Fruit fly (Drosophila melanogaster) whole organism, embryonic: ENCODE measurements around the gene ph-d.
A peak's percentile ranks its signal among the peaks of the same experiment; 100 is the strongest.

Experiments used
- Awh ChIP-seq: fragments of 200-800 bp; sonication (Bioruptor generic); IDR thresholded peaks from 2 replicates; pipeline ENCODE4, ENCODE4 v1.3.6; 2022; ENCODE audit warnings: missing biosample characterization, missing genetic modification characterization
- C15 ChIP-seq: fragments of 200-800 bp; sonication (Bioruptor generic); IDR thresholded peaks from 3 replicates; pipeline ENCODE4 v1.3.6; 2022; ENCODE audit warnings: missing biosample characterization, missing genetic modification characterization
- CG10209 ChIP-seq: fragments of 200-800 bp; sonication (Bioruptor generic); optimal IDR thresholded peaks from 3 replicates; lab custom pipeline; 2017; ENCODE audit warnings: missing biosample characterization, mild to moderate bottlenecking, missing genetic modification characterization, missing genetic modification reagents
- CG12769 ChIP-seq: fragments of 200-800 bp; sonication (Bioruptor generic); optimal IDR thresholded peaks from 2 replicates; lab custom pipeline; 2019; ENCODE audit warnings: missing biosample characterization, mild to moderate bottlenecking, missing genetic modification characterization, moderate library complexity
- CG13296 ChIP-seq: fragments of 200-800 bp; sonication (Bioruptor generic); optimal IDR thresholded peaks from 3 replicates; lab custom pipeline; 2018; ENCODE audit warnings: missing biosample characterization, mild to moderate bottlenecking, missing genetic modification characterization
- CG1603 ChIP-seq: fragments of 200-800 bp; sonication (Bioruptor generic); optimal IDR thresholded peaks from 2 replicates; lab custom pipeline; 2019; ENCODE audit warnings: missing biosample characterization, mild to moderate bottlenecking, missing genetic modification characterization, moderate library complexity
- CG17829 ChIP-seq: fragments of 200-800 bp; optimal IDR thresholded peaks from 2 replicates; lab custom pipeline; 2019; ENCODE audit warnings: missing biosample characterization, mild to moderate bottlenecking, missing genetic modification characterization, moderate library complexity
- CG18011 ChIP-seq: fragments of 200-800 bp; sonication (Bioruptor generic); optimal IDR thresholded peaks from 2 replicates; lab custom pipeline; 2017; ENCODE audit warnings: missing biosample characterization, missing genetic modification characterization, mild to moderate bottlenecking, moderate library complexity, missing genotype
- CG2120 ChIP-seq: fragments of 200-800 bp; sonication (Bioruptor generic); optimal IDR thresholded peaks from 3 replicates; lab custom pipeline; 2016; ENCODE audit warnings: missing biosample characterization, missing genetic modification characterization
- CG31224 ChIP-seq: fragments of 200-800 bp; sonication (Bioruptor generic); IDR thresholded peaks from 2 replicates; pipeline ENCODE4 v1.3.6; 2022; ENCODE audit warnings: missing biosample characterization, missing genetic modification characterization
- CG33213 ChIP-seq: fragments of 200-800 bp; sonication (Bioruptor generic); optimal IDR thresholded peaks from 3 replicates; lab custom pipeline; 2016; ENCODE audit warnings: missing biosample characterization, missing genetic modification characterization
- CG6689 ChIP-seq: fragments of 200-800 bp; sonication (Bioruptor generic); IDR thresholded peaks from 2 replicates; pipeline ENCODE4 v1.3.6; 2022; ENCODE audit warnings: missing biosample characterization, missing genetic modification characterization
- CG7271 ChIP-seq: fragments of 200-800 bp; sonication (Bioruptor generic); optimal IDR thresholded peaks from 2 replicates; lab custom pipeline; 2018; ENCODE audit warnings: missing biosample characterization, mild to moderate bottlenecking, missing genetic modification characterization, moderate library complexity
- CG8924 ChIP-seq: fragments of 200-800 bp; optimal IDR thresholded peaks from 3 replicates; lab custom pipeline; 2019; ENCODE audit warnings: missing biosample characterization, mild to moderate bottlenecking, missing genetic modification characterization, moderate library complexity
- Chrac-16 ChIP-seq: fragments of 200-800 bp; sonication (Bioruptor generic); optimal IDR thresholded peaks from 3 replicates; lab custom pipeline; 2016; ENCODE audit warnings: missing biosample characterization, missing genetic modification characterization
- Dip2 ChIP-seq: fragments of 200-800 bp; sonication (Bioruptor generic); IDR thresholded peaks from 2 replicates; pipeline ENCODE4 v1.3.6; 2022; ENCODE audit warnings: missing biosample characterization, missing genetic modification characterization
- Ets65A ChIP-seq: fragments of 200-800 bp; sonication (Bioruptor generic); peaks from one replicate; lab custom pipeline; 2016; ENCODE audit warnings: missing biosample characterization, missing genetic modification characterization
- Hmr ChIP-seq: fragments of 200-800 bp; sonication (Bioruptor generic); optimal IDR thresholded peaks from 3 replicates; lab custom pipeline; 2017; ENCODE audit warnings: mild to moderate bottlenecking, missing biosample characterization, missing genetic modification reagents, missing genetic modification characterization
- Hr39 ChIP-seq: fragments of >200 bp; optimal IDR thresholded peaks from 2 replicates; lab custom pipeline; 2017
- Hr51 ChIP-seq, 2 experiments: fragments of 200-800 bp; sonication (Bioruptor generic); optimal IDR thresholded peaks; 2 replicates in 1 of 2; 3 replicates in 1 of 2; lab custom pipeline; 2016 to 2018; ENCODE audit warnings: missing biosample characterization in 2 of 2, missing genetic modification characterization in 2 of 2, mild to moderate bottlenecking in 1 of 2, moderate library complexity in 1 of 2
- Hsf ChIP-seq: fragments of 200-800 bp; sonication (Bioruptor generic); optimal IDR thresholded peaks from 3 replicates; lab custom pipeline; 2016; ENCODE audit warnings: missing biosample characterization, missing genetic modification characterization
- Lpt ChIP-seq: fragments of >200 bp; optimal IDR thresholded peaks from 2 replicates; lab custom pipeline; 2018; ENCODE audit warnings: missing biosample characterization, missing genetic modification characterization
- MBD-R2 ChIP-seq: fragments of 200-800 bp; sonication (Bioruptor generic); IDR thresholded peaks from 2 replicates; pipeline ENCODE4 v1.3.6; 2022; ENCODE audit warnings: missing biosample characterization, missing genetic modification characterization
- Med ChIP-seq: fragments of 200-800 bp; sonication (Bioruptor generic); peaks from one replicate; lab custom pipeline; 2016; ENCODE audit warnings: missing biosample characterization, missing genetic modification characterization, mild to moderate bottlenecking, inconsistent platforms, moderate library complexity
- NC2α ChIP-seq: fragments of 200-800 bp; sonication (Bioruptor generic); optimal IDR thresholded peaks from 2 replicates; lab custom pipeline; 2016; ENCODE audit warnings: missing biosample characterization, missing genetic modification characterization
- Spps ChIP-seq: fragments of 200-800 bp; sonication (Bioruptor generic); optimal IDR thresholded peaks from 2 replicates; lab custom pipeline; 2018; ENCODE audit warnings: missing biosample characterization, mild to moderate bottlenecking, missing genetic modification characterization
- Sry-δ ChIP-seq: fragments of 200-800 bp; sonication (Bioruptor generic); optimal IDR thresholded peaks from 2 replicates; lab custom pipeline; 2016; ENCODE audit warnings: missing biosample characterization, missing genetic modification characterization
- Tbp ChIP-seq: fragments of >200 bp; optimal IDR thresholded peaks from 2 replicates; lab custom pipeline; 2018; ENCODE audit warnings: missing biosample characterization, missing genetic modification characterization
- Xrp1 ChIP-seq: fragments of 200-800 bp; sonication (Bioruptor generic); IDR thresholded peaks from 2 replicates; pipeline ENCODE4 v1.3.6; 2022; ENCODE audit warnings: missing biosample characterization, missing genetic modification characterization
- ac ChIP-seq: fragments of 200-800 bp; sonication (Bioruptor generic); optimal IDR thresholded peaks from 3 replicates; lab custom pipeline; 2017; ENCODE audit warnings: missing biosample characterization, mild to moderate bottlenecking, missing genetic modification characterization
- ara ChIP-seq: fragments of 200-800 bp; sonication (Bioruptor generic); IDR thresholded peaks from 2 replicates; pipeline ENCODE4 v1.3.6; 2022; ENCODE audit warnings: missing biosample characterization, missing genetic modification characterization
- ato ChIP-seq: fragments of 200-800 bp; sonication (Bioruptor generic); IDR thresholded peaks from 2 replicates; pipeline ENCODE4 v1.3.6; 2022; ENCODE audit warnings: missing biosample characterization, missing genetic modification characterization; ENCODE audit not compliant: partially characterized antibody
- croc ChIP-seq: fragments of 200-800 bp; sonication (Bioruptor generic); conservative IDR thresholded peaks from 3 replicates; pipeline ENCODE4 v1.3.6; 2022; ENCODE audit warnings: missing biosample characterization, missing genetic modification characterization
- dan ChIP-seq: fragments of 200-800 bp; sonication (Bioruptor generic); IDR thresholded peaks from 2 replicates; pipeline ENCODE4 v1.3.6; 2022; ENCODE audit warnings: missing biosample characterization, missing genetic modification characterization
- gsb-n ChIP-seq: fragments of 200-800 bp; sonication (Bioruptor generic); optimal IDR thresholded peaks from 3 replicates; lab custom pipeline; 2018; ENCODE audit warnings: missing biosample characterization, mild to moderate bottlenecking, missing genetic modification characterization
- kah ChIP-seq: fragments of 200-800 bp; sonication (Bioruptor generic); optimal IDR thresholded peaks from 2 replicates; lab custom pipeline; 2018; ENCODE audit warnings: missing biosample characterization, mild to moderate bottlenecking, missing genetic modification characterization
- lmd ChIP-seq: fragments of 200-800 bp; sonication (Bioruptor generic); IDR thresholded peaks from 2 replicates; pipeline ENCODE4 v1.3.6; 2022; ENCODE audit warnings: missing biosample characterization, missing genetic modification characterization
- nerfin-2 ChIP-seq: fragments of 200-800 bp; sonication (Bioruptor generic); IDR thresholded peaks from 2 replicates; pipeline ENCODE4 v1.3.6; 2022; ENCODE audit warnings: missing biosample characterization, missing genetic modification characterization; ENCODE audit not compliant: partially characterized antibody
- prd ChIP-seq, 3 experiments: fragments of >200 bp in 2 of 3; fragments of 200-800 bp in 1 of 3; sonication (Bioruptor generic) in 1 of 3; optimal IDR thresholded peaks in 2 of 3; IDR thresholded peaks in 1 of 3; 2 replicates in 2 of 3; 3 replicates in 1 of 3; pipeline versions ENCODE4 v1.3.6 to Lab custom; 2017 to 2022; ENCODE audit warnings: missing biosample characterization in 1 of 3, missing genetic modification characterization in 1 of 3
- rib ChIP-seq: fragments of 200-800 bp; sonication (Bioruptor generic); IDR thresholded peaks from 2 replicates; pipeline ENCODE4 v1.3.6; 2022; ENCODE audit warnings: missing biosample characterization, missing genetic modification characterization
- schlank ChIP-seq: fragments of 200-800 bp; sonication (Bioruptor generic); optimal IDR thresholded peaks from 2 replicates; lab custom pipeline; 2018; ENCODE audit warnings: missing biosample characterization, mild to moderate bottlenecking, missing genetic modification characterization
- sens-2 ChIP-seq: fragments of 200-800 bp; sonication (Bioruptor generic); IDR thresholded peaks from 2 replicates; pipeline ENCODE4 v1.3.6; 2022; ENCODE audit warnings: missing biosample characterization, missing genetic modification characterization
- sna ChIP-seq: fragments of 200-800 bp; sonication (Bioruptor generic); IDR thresholded peaks from 2 replicates; pipeline ENCODE4 v1.3.6; 2022; ENCODE audit warnings: missing biosample characterization, missing genetic modification characterization; ENCODE audit not compliant: partially characterized antibody
- stc ChIP-seq: fragments of 200-800 bp; sonication (Bioruptor generic); IDR thresholded peaks from 2 replicates; pipeline ENCODE4 v1.3.6; 2022; ENCODE audit warnings: missing biosample characterization, missing genetic modification characterization
- tx ChIP-seq: fragments of 200-800 bp; sonication (Bioruptor generic); optimal IDR thresholded peaks from 2 replicates; lab custom pipeline; 2016; ENCODE audit warnings: missing biosample characterization, missing genetic modification characterization
- unc-4 ChIP-seq: fragments of 200-800 bp; sonication (Bioruptor generic); IDR thresholded peaks from 2 replicates; pipeline ENCODE4 v1.3.6; 2022; ENCODE audit warnings: missing biosample characterization, missing genetic modification characterization; ENCODE audit not compliant: partially characterized antibody
- zf30C ChIP-seq: fragments of 200-800 bp; sonication (Bioruptor generic); optimal IDR thresholded peaks from 3 replicates; lab custom pipeline; 2018; ENCODE audit warnings: missing biosample characterization, mild to moderate bottlenecking, missing genetic modification characterization

Gene ph-d

DNA sequence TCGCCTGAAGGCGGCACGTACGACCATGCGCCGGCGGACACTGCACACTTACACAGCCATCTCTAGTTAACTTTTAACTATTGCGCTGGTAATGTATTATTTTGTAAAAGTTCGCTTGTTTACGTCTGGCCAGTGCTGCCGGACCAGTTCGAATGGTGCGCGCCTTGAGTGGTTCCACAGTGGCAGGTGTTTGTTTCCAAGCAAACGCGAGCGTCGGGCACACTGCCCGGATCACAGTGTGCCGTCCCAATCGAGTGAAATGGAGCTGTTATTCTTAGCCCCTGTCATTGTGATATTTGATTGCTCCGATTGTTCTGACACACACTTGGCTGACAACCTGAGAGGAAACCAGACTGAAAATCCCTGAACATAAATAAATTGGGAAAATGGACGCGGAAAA lies 49.8 kb downstream of the ph-d start, which contains the start of gene CG4199 (continued):
- TF ChIP-seq Chrac-16 (no peak), CG10209 (GFP tag; lab: Kevin White, UChicago) (no peak), Sry-δ (GFP tag; lab: Kevin White, UChicago) (peak; percentile 67), gsb-n (tag; lab: Kevin White, UChicago) (no peak), sens-2 (GFP tag; lab: Robert Waterston, UW) (no peak), Hr39 (lab: Kevin White, UChicago) (no peak), zf30C (no peak), croc (GFP tag; lab: Robert Waterston, UW) (no peak), CG18011 (GFP tag; lab: Kevin White, UChicago) (no peak), rib (GFP tag; lab: Robert Waterston, UW) (no peak), sna (peak; percentile 20; the same call in 1 of the 2 replicates), NC2α (GFP tag; lab: Kevin White, UChicago) (no peak), Spps (tag; lab: Kevin White, UChicago) (no peak), lmd (GFP tag; lab: Robert Waterston, UW) (no peak), unc-4 (peak; percentile 35; the same call in 1 of the 2 replicates), CG1603 (tag; lab: Kevin White, UChicago) (peak; percentile 71), Med (GFP tag; lab: Kevin White, UChicago) (peak; percentile 87), Hmr (GFP tag; lab: Kevin White, UChicago) (peak; percentile 44), CG6689 (GFP tag; lab: Robert Waterston, UW) (no peak), CG33213 (GFP tag; lab: Kevin White, UChicago) (peak; percentile 0), dan (GFP tag; lab: Robert Waterston, UW) (no peak), tx (no peak), CG7271 (tag; lab: Kevin White, UChicago) (no peak), nerfin-2 (no peak), Awh (GFP tag; lab: Robert Waterston, UW) (no peak), stc (GFP tag; lab: Robert Waterston, UW) (no peak), CG8924 (tag; lab: Kevin White, UChicago) (no peak), Tbp (GFP tag; lab: Kevin White, UChicago) (no peak), C15 (GFP tag; lab: Robert Waterston, UW) (no peak), Dip2 (GFP tag; lab: Robert Waterston, UW) (no peak), Ets65A (GFP tag; lab: Kevin White, UChicago) (peak; percentile 72), MBD-R2 (GFP tag; lab: Robert Waterston, UW) (peak; percentile 95), kah (peak; percentile 90), ato (no peak), CG17829 (tag; lab: Kevin White, UChicago) (peak; percentile 18), Hr51 (GFP tag; optimal IDR thresholded peaks at IDR 0.05; lab: Kevin White, UChicago) (no peak), CG2120 (GFP tag; lab: Kevin White, UChicago) (no peak), Hsf (GFP tag; lab: Kevin White, UChicago) (no peak), schlank (tag; lab: Kevin White, UChicago) (no peak), Lpt (GFP tag; lab: Kevin White, UChicago) (no peak), CG12769 (peak; percentile 32), prd (optimal IDR thresholded peaks at IDR 0.05; lab: Kevin White, UChicago) (no peak), prd (GFP tag; IDR thresholded peaks at IDR 0.05; lab: Robert Waterston, UW) (no peak), CG31224 (GFP tag; lab: Robert Waterston, UW) (no peak), ara (no peak), Xrp1 (GFP tag; lab: Robert Waterston, UW) (no peak), ac (GFP tag; lab: Kevin White, UChicago) (peak; percentile 5), CG13296 (no peak)
